Fruit fly (Drosophila melanogaster) whole organism, embryonic: ENCODE measurements around the gene CG6126.
A peak's percentile ranks its signal among the peaks of the same experiment; 100 is the strongest.
"Not testable (repeated sequence)": the region's sequence is repeated elsewhere in the genome, so short reads cannot be mapped to it uniquely, and the experiment has no call there.

Source experiments
- CG11695 ChIP-seq: fragments of 200-800 bp; sonication (Bioruptor generic); IDR thresholded peaks from 3 replicates; pipeline ENCODE4 v1.3.6; 2022; ENCODE audit warnings: missing biosample characterization, missing genetic modification characterization
- CG12071 ChIP-seq: fragments of 200-800 bp; sonication (Bioruptor generic); optimal IDR thresholded peaks from 3 replicates; lab custom pipeline; 2018; ENCODE audit warnings: missing biosample characterization, mild to moderate bottlenecking, missing genetic modification characterization
- CG14860 ChIP-seq: fragments of 200-800 bp; sonication (Bioruptor generic); IDR thresholded peaks from 3 replicates; pipeline ENCODE4 v1.3.6; 2022; ENCODE audit warnings: missing biosample characterization, missing genetic modification characterization; ENCODE audit not compliant: partially characterized antibody
- CG15601 ChIP-seq: fragments of 200-800 bp; sonication (Bioruptor generic); optimal IDR thresholded peaks from 3 replicates; lab custom pipeline; 2019; ENCODE audit warnings: missing biosample characterization, mild to moderate bottlenecking, missing genetic modification characterization, moderate library complexity
- CG18476 ChIP-seq: fragments of 200-800 bp; sonication (Bioruptor generic); optimal IDR thresholded peaks from 2 replicates; lab custom pipeline; 2016; ENCODE audit warnings: missing biosample characterization, mild to moderate bottlenecking, missing genetic modification characterization
- CG34376 ChIP-seq: fragments of 200-800 bp; sonication (Bioruptor generic); optimal IDR thresholded peaks from 2 replicates; lab custom pipeline; 2018; ENCODE audit warnings: missing biosample characterization, mild to moderate bottlenecking, missing genetic modification characterization
- CG6813 ChIP-seq: fragments of 200-800 bp; sonication (Bioruptor generic); optimal IDR thresholded peaks from 2 replicates; lab custom pipeline; 2017; ENCODE audit warnings: missing biosample characterization, missing genetic modification characterization, mild to moderate bottlenecking, moderate library complexity, missing genetic modification reagents
- D19B ChIP-seq: fragments of 200-800 bp; sonication (Bioruptor generic); optimal IDR thresholded peaks from 2 replicates; lab custom pipeline; 2017; ENCODE audit warnings: missing biosample characterization, mild to moderate bottlenecking, missing genetic modification characterization
- Dref ChIP-seq: fragments of 200-800 bp; sonication (Bioruptor generic); IDR thresholded peaks from 2 replicates; pipeline ENCODE4 v1.3.6; 2022; ENCODE audit warnings: missing biosample characterization, missing genetic modification characterization
- Drgx ChIP-seq: fragments of 200-800 bp; sonication (Bioruptor generic); IDR thresholded peaks from 2 replicates; pipeline ENCODE4 v1.3.6; 2022; ENCODE audit warnings: missing biosample characterization, missing genetic modification characterization
- Eip74EF ChIP-seq, 2 experiments: fragments of 200-800 bp in 1 of 2; fragments of >200 bp in 1 of 2; sonication (Bioruptor generic) in 1 of 2; optimal IDR thresholded peaks; 2 replicates each; lab custom pipeline; 2017 to 2019; ENCODE audit warnings: missing biosample characterization in 2 of 2, missing genetic modification characterization in 2 of 2, mild to moderate bottlenecking in 1 of 2, moderate library complexity in 1 of 2
- Fer1 ChIP-seq: fragments of 200-800 bp; sonication (Bioruptor generic); optimal IDR thresholded peaks from 2 replicates; lab custom pipeline; 2017; ENCODE audit warnings: missing biosample characterization, mild to moderate bottlenecking, missing genetic modification characterization
- GATAe ChIP-seq: fragments of 200-800 bp; sonication (Bioruptor generic); conservative IDR thresholded peaks from 2 replicates; pipeline ENCODE4 v1.3.6; 2022; ENCODE audit warnings: missing biosample characterization, missing genetic modification characterization
- HLH4C ChIP-seq: fragments of 200-800 bp; sonication (Bioruptor generic); IDR thresholded peaks from 3 replicates; pipeline ENCODE4 v1.3.6; 2022; ENCODE audit warnings: missing biosample characterization, missing genetic modification characterization; ENCODE audit not compliant: partially characterized antibody
- HmgZ ChIP-seq: fragments of 200-800 bp; sonication (Bioruptor generic); optimal IDR thresholded peaks from 2 replicates; lab custom pipeline; 2018; ENCODE audit warnings: missing biosample characterization, mild to moderate bottlenecking, missing genetic modification characterization
- Hr78 ChIP-seq, 2 experiments: fragments of 200-800 bp in 1 of 2; fragments of >200 bp in 1 of 2; sonication (Bioruptor generic) in 1 of 2; optimal IDR thresholded peaks; 2 replicates each; lab custom pipeline; 2017 to 2019; ENCODE audit warnings: missing biosample characterization in 2 of 2, missing genetic modification characterization in 2 of 2, mild to moderate bottlenecking in 1 of 2, moderate library complexity in 1 of 2
- Max ChIP-seq: fragments of 200-800 bp; sonication (Bioruptor generic); optimal IDR thresholded peaks from 2 replicates; lab custom pipeline; 2016; ENCODE audit warnings: missing biosample characterization, mild to moderate bottlenecking, missing genetic modification characterization
- Med ChIP-seq: fragments of 200-800 bp; sonication (Bioruptor generic); peaks from one replicate; lab custom pipeline; 2016; ENCODE audit warnings: missing biosample characterization, missing genetic modification characterization, mild to moderate bottlenecking, inconsistent platforms, moderate library complexity
- bigmax ChIP-seq: fragments of 200-800 bp; sonication (Bioruptor generic); optimal IDR thresholded peaks from 2 replicates; lab custom pipeline; 2018; ENCODE audit warnings: missing biosample characterization, mild to moderate bottlenecking, missing genetic modification characterization
- chinmo ChIP-seq: fragments of 200-800 bp; sonication (Bioruptor generic); IDR thresholded peaks from 4 replicates; pipeline ENCODE4 v1.3.6; 2022; ENCODE audit warnings: missing biosample characterization, missing genetic modification characterization; ENCODE audit not compliant: partially characterized antibody
- dysf ChIP-seq: fragments of 200-800 bp; sonication (Bioruptor generic); IDR thresholded peaks from 3 replicates; pipeline ENCODE4 v1.3.6; 2022; ENCODE audit warnings: missing biosample characterization, missing genetic modification characterization
- en ChIP-seq: fragments of 200-800 bp; sonication (Bioruptor generic); optimal IDR thresholded peaks from 2 replicates; lab custom pipeline; 2016; ENCODE audit warnings: missing biosample characterization, missing genetic modification characterization
- exex ChIP-seq: fragments of 200-800 bp; sonication (Bioruptor generic); optimal IDR thresholded peaks from 4 replicates; lab custom pipeline; 2018; ENCODE audit warnings: missing biosample characterization, mild to moderate bottlenecking, missing genetic modification characterization, moderate library complexity
- fd96Cb ChIP-seq: fragments of 200-800 bp; sonication (Bioruptor generic); optimal IDR thresholded peaks from 2 replicates; lab custom pipeline; 2018; ENCODE audit warnings: missing biosample characterization, mild to moderate bottlenecking, missing genetic modification characterization, moderate library complexity
- fu2 ChIP-seq: fragments of 200-800 bp; sonication (Bioruptor generic); optimal IDR thresholded peaks from 2 replicates; lab custom pipeline; 2016; ENCODE audit warnings: missing biosample characterization, missing genetic modification characterization
- gcm2 ChIP-seq: fragments of 200-800 bp; sonication (Bioruptor generic); optimal IDR thresholded peaks from 2 replicates; lab custom pipeline; 2016; ENCODE audit warnings: missing biosample characterization, missing genetic modification characterization
- grn ChIP-seq: fragments of 200-800 bp; sonication (Bioruptor generic); optimal IDR thresholded peaks from 3 replicates; lab custom pipeline; 2017; ENCODE audit warnings: missing biosample characterization, missing genetic modification characterization
- her ChIP-seq: fragments of 200-800 bp; sonication (Bioruptor generic); optimal IDR thresholded peaks from 2 replicates; lab custom pipeline; 2016; ENCODE audit warnings: missing biosample characterization, missing genetic modification characterization
- lbe ChIP-seq: fragments of 200-800 bp; sonication (Bioruptor generic); optimal IDR thresholded peaks from 2 replicates; lab custom pipeline; 2016; ENCODE audit warnings: missing biosample characterization, mild to moderate bottlenecking, missing genetic modification characterization
- mirr ChIP-seq: fragments of 200-800 bp; sonication (Bioruptor generic); optimal IDR thresholded peaks from 3 replicates; lab custom pipeline; 2018; ENCODE audit warnings: missing biosample characterization, mild to moderate bottlenecking, missing genetic modification characterization
- pan ChIP-seq, 4 experiments: fragments of >200 bp in 3 of 4; fragments of 200-800 bp in 1 of 4; sonication (Bioruptor generic) in 1 of 4; optimal IDR thresholded peaks in 3 of 4; IDR thresholded peaks in 1 of 4; 2 replicates each; pipeline versions ENCODE4 v1.3.6 to Lab custom; 2017 to 2022; ENCODE audit warnings: missing biosample characterization in 2 of 4, missing genetic modification characterization in 2 of 4, mixed read lengths in 1 of 4
- pzg ChIP-seq: fragments of 200-800 bp; sonication (Bioruptor generic); optimal IDR thresholded peaks from 3 replicates; lab custom pipeline; 2018; ENCODE audit warnings: missing biosample characterization, mild to moderate bottlenecking, missing genetic modification characterization, moderate library complexity
- slbo ChIP-seq: fragments of 200-800 bp; sonication (Bioruptor generic); IDR thresholded peaks from 2 replicates; pipeline ENCODE4 v1.3.6; 2022; ENCODE audit warnings: missing biosample characterization, missing genetic modification characterization
- sr ChIP-seq: fragments of 200-800 bp; sonication (Bioruptor generic); IDR thresholded peaks from 3 replicates; pipeline ENCODE4 v1.3.6; 2022; ENCODE audit warnings: missing biosample characterization, missing genetic modification characterization

The CG6126 gene

DNA sequence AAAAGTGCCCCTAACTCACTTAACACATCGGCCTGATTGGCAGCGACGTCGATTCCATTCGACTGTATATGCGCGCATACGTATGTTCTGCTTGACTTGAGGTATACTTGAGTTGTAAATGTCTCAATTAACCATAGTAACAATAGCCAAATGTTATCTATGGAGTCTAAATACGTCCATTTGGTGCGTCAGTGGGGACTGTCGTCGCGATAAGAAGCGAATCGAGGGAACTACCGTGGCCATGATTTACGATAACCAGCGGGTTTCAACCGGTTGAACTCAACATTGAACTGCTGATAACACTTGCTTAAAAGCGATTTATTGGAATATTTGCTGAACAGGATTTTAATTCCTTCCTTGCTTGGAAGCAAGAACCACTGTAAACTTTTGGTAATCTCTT is 12.1 kb downstream of the CG6126 start (continued):
- TF ChIP-seq fd96Cb (tag; lab: Kevin White, UChicago) = no peak
- peak; percentile 10 for TF ChIP-seq HmgZ
- no peak for TF ChIP-seq CG11695
- TF ChIP-seq mirr (GFP tag; lab: Kevin White, UChicago) = peak; percentile 76
- no peak for TF ChIP-seq fu2 (GFP tag; lab: Kevin White, UChicago)
- peak; percentile 44 for TF ChIP-seq en (GFP tag; lab: Kevin White, UChicago)
- no peak for TF ChIP-seq CG18476 (GFP tag; lab: Kevin White, UChicago)
- TF ChIP-seq CG6813 = no peak
- TF ChIP-seq CG34376 (GFP tag; lab: Kevin White, UChicago) = peak; percentile 36
- peak in 1 of 2 experiments; percentile 77 for TF ChIP-seq Hr78 (GFP tag; optimal IDR thresholded peaks at IDR 0.05; lab: Kevin White, UChicago)
- no peak for TF ChIP-seq pzg (GFP tag; lab: Kevin White, UChicago)
- no peak for TF ChIP-seq slbo (GFP tag; lab: Robert Waterston, UW)
- TF ChIP-seq Dref (GFP tag; lab: Robert Waterston, UW) = no peak
- TF ChIP-seq CG15601 (tag; lab: Kevin White, UChicago) = peak; percentile 30
- no peak for TF ChIP-seq CG12071 (GFP tag; lab: Kevin White, UChicago)
- peak; percentile 88 for TF ChIP-seq exex (tag; lab: Kevin White, UChicago)
- peak; percentile 31; the same call in 1 of the 2 replicates for TF ChIP-seq GATAe
- peak; percentile 5 for TF ChIP-seq Fer1 (GFP tag; lab: Kevin White, UChicago)

dm6 chr3R:16190183-16190763 is 12.6 kb downstream of the CG6126 start:
- TF ChIP-seq D19B (no peak), CG14860 (GFP tag; lab: Robert Waterston, UW) (no peak), pan (optimal IDR thresholded peaks at IDR 0.05; lab: Kevin White, UChicago) (no peak), pan (GFP tag; optimal IDR thresholded peaks at IDR 0.05 in 1 of 2, IDR thresholded peaks at IDR 0.05 in 1 of 2) (no peak), Eip74EF (GFP tag; optimal IDR thresholded peaks at IDR 0.05; lab: Kevin White, UChicago) (no peak), grn (GFP tag; lab: Kevin White, UChicago) (peak; percentile 30), her (GFP tag; lab: Kevin White, UChicago) (no peak), HLH4C (GFP tag; lab: Robert Waterston, UW) (no peak), Drgx (GFP tag; lab: Robert Waterston, UW) (0 out of 2 replicates have a peak, but pooled peaks have one; percentile 12), chinmo (GFP tag; lab: Robert Waterston, UW) (0 out of 4 replicates have a peak, but pooled peaks have one; percentile 58), slbo (GFP tag; lab: Robert Waterston, UW) (0 out of 2 replicates have a peak, but pooled peaks have one; percentile 18), dysf (GFP tag; lab: Robert Waterston, UW) (no peak), gcm2 (no peak), sr (no peak), Med (GFP tag; lab: Kevin White, UChicago) (peak; percentile 30)

DNA sequence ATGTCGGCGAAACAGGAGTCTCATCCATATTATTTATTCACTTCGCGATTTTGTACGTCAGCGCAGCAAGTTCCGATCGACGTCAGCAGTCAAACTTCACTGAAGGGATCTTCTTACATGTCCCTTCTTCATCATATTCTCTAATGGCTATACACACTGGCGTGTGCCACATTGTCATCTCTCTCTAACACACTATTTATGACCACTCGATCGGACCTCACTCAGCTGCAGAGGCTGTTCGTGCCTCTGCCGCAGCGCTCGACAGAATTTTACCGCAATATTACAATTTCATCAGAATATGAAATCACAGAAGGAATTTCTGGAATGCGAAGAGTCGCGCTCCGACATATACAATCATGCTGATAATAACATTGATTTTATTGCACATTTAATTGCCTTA is 13.4 kb downstream of the CG6126 start, which contains the start of gene Bin1:
Gene Bin1, minus strand, starts transcription at position 101 of the 400 bp plus-strand sequence.
- TF ChIP-seq lbe, bigmax, Max (GFP tag; lab: Kevin White, UChicago): not testable (repeated sequence)
